Worm (Caenorhabditis elegans): ENCODE results near the gene T08D10.4.

ce11 chrX:11957246-11957645 lies 4.1 kb upstream of the T08D10.4 start, which contains the start of gene T08D10.5:
- no peak for TF ChIP-seq elt-2 (tag; optimal IDR thresholded peaks at IDR 0.05)
- no peak for TF ChIP-seq T23F11.4 (GFP tag; optimal IDR thresholded peaks at IDR 0.05)
- TF ChIP-seq C08G9.2 (tag; optimal IDR thresholded peaks at IDR 0.05): no peak
- no peak for TF ChIP-seq dmd-4 (tag; optimal IDR thresholded peaks at IDR 0.05; ENCODE audit: borderline replicate concordance)
- TF ChIP-seq pqm-1 (tag; optimal IDR thresholded peaks at IDR 0.05): no peak
- no peak for TF ChIP-seq sox-4 (tag; optimal IDR thresholded peaks at IDR 0.05)
- TF ChIP-seq unc-55 (GFP tag; optimal IDR thresholded peaks at IDR 0.05): no peak
- TF ChIP-seq hlh-15 (tag; optimal IDR thresholded peaks at IDR 0.05): no peak
- no peak for TF ChIP-seq pha-4 (tag; optimal IDR thresholded peaks at IDR 0.05)

All from whole organism, late embryonic.